Fruit fly (Drosophila melanogaster) whole organism, wandering third instar larva: Measurements from ENCODE around the gene CG13398.
A peak's percentile ranks its signal among the peaks of the same experiment; 100 is the strongest.

ENCODE experiments used
- Abd-B ChIP-seq: fragments of >200 bp; optimal IDR thresholded peaks from 2 replicates; lab custom pipeline; 2017; ENCODE audit warnings: missing biosample characterization, missing genetic modification characterization
- CG32264 ChIP-seq: fragments of 200-800 bp; sonication (Bioruptor generic); optimal IDR thresholded peaks from 2 replicates; lab custom pipeline; 2016; ENCODE audit warnings: missing biosample characterization, missing genetic modification characterization
- CG9705 ChIP-seq: fragments of 200-800 bp; sonication (Bioruptor generic); optimal IDR thresholded peaks from 2 replicates; lab custom pipeline; 2018; ENCODE audit warnings: missing biosample characterization, mild to moderate bottlenecking, missing genetic modification characterization
- CrebA ChIP-seq: fragments of 200-800 bp; sonication (Bioruptor generic); optimal IDR thresholded peaks from 2 replicates; lab custom pipeline; 2016; ENCODE audit warnings: missing biosample characterization, mild to moderate bottlenecking, missing genetic modification characterization, borderline replicate concordance
- Dfd ChIP-seq: fragments of >200 bp; optimal IDR thresholded peaks from 2 replicates; lab custom pipeline; 2017; ENCODE audit warnings: missing biosample characterization, missing genetic modification characterization
- Dif ChIP-seq: fragments of 200-275, 200-300 bp; sonication (Bioruptor generic); optimal IDR thresholded peaks from 2 replicates; lab custom pipeline; 2018; ENCODE audit warnings: missing biosample characterization, missing genetic modification characterization; ENCODE audit not compliant: partially characterized antibody
- GATAd ChIP-seq: sonication (Bioruptor generic); optimal IDR thresholded peaks from 2 replicates; lab custom pipeline; 2016; ENCODE audit warnings: missing biosample characterization, missing genetic modification characterization
- HLH106 ChIP-seq: fragments of 200-800 bp; optimal IDR thresholded peaks from 3 replicates; lab custom pipeline; 2019; ENCODE audit warnings: missing biosample characterization, mild to moderate bottlenecking, missing genetic modification characterization, moderate library complexity
- Hnf4 ChIP-seq: fragments of 200-800 bp; sonication (Bioruptor generic); optimal IDR thresholded peaks from 2 replicates; lab custom pipeline; 2016; ENCODE audit warnings: missing biosample characterization, mild to moderate bottlenecking, missing genetic modification characterization
- Hr78 ChIP-seq: fragments of >200 bp; optimal IDR thresholded peaks from 2 replicates; lab custom pipeline; 2017; ENCODE audit warnings: missing biosample characterization, missing genetic modification characterization
- Hr83 ChIP-seq: fragments of 200-300 bp; sonication (Bioruptor generic); optimal IDR thresholded peaks from 2 replicates; lab custom pipeline; 2016; ENCODE audit warnings: missing biosample characterization, mild to moderate bottlenecking, missing genetic modification characterization, moderate library complexity; ENCODE audit not compliant: poor library complexity, severe bottlenecking
- Jra ChIP-seq: sonication (Bioruptor generic); optimal IDR thresholded peaks from 2 replicates; lab custom pipeline; 2016; ENCODE audit warnings: missing biosample characterization, missing genetic modification characterization
- Mio ChIP-seq: sonication (Bioruptor generic); optimal IDR thresholded peaks from 2 replicates; lab custom pipeline; 2016; ENCODE audit warnings: missing biosample characterization, missing genetic modification characterization
- Myc ChIP-seq: fragments of >200 bp; optimal IDR thresholded peaks from 2 replicates; lab custom pipeline; 2017
- N ChIP-seq: fragments of >200 bp; optimal IDR thresholded peaks from 2 replicates; lab custom pipeline; 2018; ENCODE audit warnings: missing biosample characterization, missing external identifiers, missing genetic modification characterization
- OdsH ChIP-seq: fragments of 200-800 bp; sonication (Bioruptor generic); optimal IDR thresholded peaks from 2 replicates; lab custom pipeline; 2016; ENCODE audit warnings: missing biosample characterization, mild to moderate bottlenecking, missing genetic modification characterization
- Rel ChIP-seq, 2 experiments: fragments of 200-800 bp; sonication (Bioruptor generic) in 1 of 2; optimal IDR thresholded peaks; 2 replicates in 1 of 2; 3 replicates in 1 of 2; lab custom pipeline; 2016 to 2019; ENCODE audit warnings: mild to moderate bottlenecking in 2 of 2, missing biosample characterization in 2 of 2, missing genetic modification characterization in 2 of 2, moderate library complexity in 1 of 2
- Sp1 ChIP-seq: fragments of 200-800 bp; sonication (Bioruptor generic); optimal IDR thresholded peaks from 3 replicates; lab custom pipeline; 2019; ENCODE audit warnings: missing biosample characterization, mild to moderate bottlenecking, missing genetic modification characterization, moderate library complexity
- Vsx2 ChIP-seq: fragments of 200-300, 225-300 bp; sonication (Bioruptor generic); optimal IDR thresholded peaks from 2 replicates; lab custom pipeline; 2018; ENCODE audit warnings: missing biosample characterization, missing genetic modification characterization; ENCODE audit not compliant: partially characterized antibody
- br ChIP-seq: fragments of 200-800 bp; sonication (Bioruptor generic); optimal IDR thresholded peaks from 2 replicates; lab custom pipeline; 2016; ENCODE audit warnings: missing biosample characterization, missing genetic modification characterization
- brk ChIP-seq: fragments of 200-800 bp; sonication (Bioruptor generic); optimal IDR thresholded peaks from 2 replicates; lab custom pipeline; 2016; ENCODE audit warnings: missing biosample characterization, mild to moderate bottlenecking, missing genetic modification characterization
- dl ChIP-seq, 2 experiments: fragments of 175-275, 200-275 bp in 1 of 2; fragments of 200-275 bp in 1 of 2; sonication (Bioruptor generic); optimal IDR thresholded peaks; lab custom pipeline; 2018; ENCODE audit warnings: mild to moderate bottlenecking in 2 of 2, missing biosample characterization in 2 of 2, missing genetic modification characterization in 2 of 2, moderate library complexity in 2 of 2; ENCODE audit not compliant: partially characterized antibody in 2 of 2, insufficient read depth in 1 of 2
- dmrt93B ChIP-seq: fragments of 200-800 bp; sonication (Bioruptor generic); optimal IDR thresholded peaks from 2 replicates; lab custom pipeline; 2018; ENCODE audit warnings: missing biosample characterization, mild to moderate bottlenecking, missing genetic modification characterization
- dsf ChIP-seq: sonication (Bioruptor generic); optimal IDR thresholded peaks from 2 replicates; lab custom pipeline; 2016; ENCODE audit warnings: missing biosample characterization, missing genetic modification characterization, borderline replicate concordance
- ey ChIP-seq: fragments of 200-800 bp; sonication (Bioruptor generic); optimal IDR thresholded peaks from 2 replicates; lab custom pipeline; 2016; ENCODE audit warnings: missing biosample characterization, missing genetic modification characterization
- foxo ChIP-seq, 2 experiments: fragments of 200-800 bp; sonication (Bioruptor generic); optimal IDR thresholded peaks; 2 replicates in 1 of 2; 3 replicates in 1 of 2; lab custom pipeline; 2016 to 2017; ENCODE audit warnings: missing biosample characterization in 2 of 2, missing genetic modification characterization in 2 of 2
- fru ChIP-seq: fragments of 200-800 bp; sonication (Bioruptor generic); optimal IDR thresholded peaks from 3 replicates; lab custom pipeline; 2016; ENCODE audit warnings: missing biosample characterization, mild to moderate bottlenecking, missing genetic modification characterization
- h ChIP-seq: fragments of 200-800 bp; sonication (Bioruptor generic); optimal IDR thresholded peaks from 3 replicates; lab custom pipeline; 2016; ENCODE audit warnings: missing biosample characterization, mild to moderate bottlenecking, missing genetic modification characterization
- jim ChIP-seq: fragments of 175-275, 200-325 bp; sonication (Bioruptor generic); optimal IDR thresholded peaks from 2 replicates; lab custom pipeline; 2016; ENCODE audit warnings: missing biosample characterization, mild to moderate bottlenecking, missing genetic modification characterization
- lola ChIP-seq: fragments of >200 bp; optimal IDR thresholded peaks from 2 replicates; lab custom pipeline; 2017; ENCODE audit warnings: missing biosample characterization, missing genetic modification characterization
- pan ChIP-seq: fragments of >200 bp; optimal IDR thresholded peaks from 2 replicates; lab custom pipeline; 2017
- psq ChIP-seq: fragments of 200-800 bp; sonication (Bioruptor generic); optimal IDR thresholded peaks from 3 replicates; lab custom pipeline; 2017; ENCODE audit warnings: missing biosample characterization, mild to moderate bottlenecking, missing genetic modification characterization, moderate library complexity
- rgr ChIP-seq: fragments of 200-800 bp; sonication (Bioruptor generic); optimal IDR thresholded peaks from 3 replicates; lab custom pipeline; 2016; ENCODE audit warnings: missing biosample characterization, mild to moderate bottlenecking, missing genetic modification characterization
- sage ChIP-seq: fragments of 200-800 bp; sonication (Bioruptor generic); optimal IDR thresholded peaks from 2 replicates; lab custom pipeline; 2016; ENCODE audit warnings: missing biosample characterization, mild to moderate bottlenecking, missing genetic modification characterization
- sv ChIP-seq: fragments of 200-800 bp; sonication (Bioruptor generic); optimal IDR thresholded peaks from 3 replicates; lab custom pipeline; 2016; ENCODE audit warnings: missing biosample characterization, missing genetic modification characterization
- tai ChIP-seq: sonication (Bioruptor generic); optimal IDR thresholded peaks from 2 replicates; lab custom pipeline; 2016; ENCODE audit warnings: missing biosample characterization, missing genetic modification characterization
- usp ChIP-seq: fragments of >200 bp; optimal IDR thresholded peaks from 2 replicates; lab custom pipeline; 2017; ENCODE audit warnings: missing biosample characterization, missing genetic modification characterization
- woc ChIP-seq: sonication (Bioruptor generic); optimal IDR thresholded peaks from 2 replicates; lab custom pipeline; 2016; ENCODE audit warnings: missing biosample characterization, mild to moderate bottlenecking, missing genetic modification characterization

CG13398 gene

DNA sequence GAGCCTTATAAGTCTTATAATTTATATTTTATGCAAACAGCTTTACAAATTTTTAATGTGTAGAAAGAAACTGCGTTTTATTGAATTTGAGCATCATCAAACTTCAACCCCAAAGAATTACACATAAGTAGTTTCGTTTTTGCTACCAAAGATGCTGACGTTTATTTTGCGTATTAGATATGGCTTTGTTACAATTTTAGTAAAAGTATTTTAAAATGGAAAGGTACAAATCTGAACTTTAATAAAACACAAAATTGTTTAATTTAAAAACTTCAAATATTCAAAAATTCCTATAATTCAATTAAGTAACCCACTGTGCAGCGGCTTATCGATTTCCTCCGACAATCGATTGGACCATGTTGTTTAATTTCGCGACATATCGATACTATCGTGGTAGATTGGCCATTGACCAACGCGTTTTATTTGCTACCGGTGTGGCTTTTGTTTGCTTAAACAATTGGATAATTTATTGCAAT is 49.1 kb upstream of the CG13398 start, which contains the start of gene prg:
prg (plus strand) TSS at position 382 of the 476 bp plus-strand sequence.
- TF ChIP-seq Dfd: no peak
- peak; percentile 8 for TF ChIP-seq CG32264
- TF ChIP-seq fru (GFP tag; lab: Kevin White, UChicago): peak; percentile 74
- TF ChIP-seq CrebA (GFP tag; lab: Kevin White, UChicago): no peak
- peak; percentile 82 for TF ChIP-seq tai (GFP tag; lab: Kevin White, UChicago)
- peak; percentile 78 for TF ChIP-seq h (GFP tag; lab: Kevin White, UChicago)
- TF ChIP-seq Abd-B (GFP tag; lab: Kevin White, UChicago): no peak
- TF ChIP-seq Sp1 (GFP tag; lab: Kevin White, UChicago): peak; percentile 66
- no peak for TF ChIP-seq Dif (GFP tag; lab: Kevin White, UChicago)
- peak; percentile 63 for TF ChIP-seq Jra (GFP tag; lab: Kevin White, UChicago)
- peak; percentile 64 for TF ChIP-seq sv (GFP tag; lab: Kevin White, UChicago)
- peak; percentile 40 for TF ChIP-seq Hr83 (GFP tag; lab: Kevin White, UChicago)
- TF ChIP-seq lola (GFP tag; lab: Kevin White, UChicago): no peak
- TF ChIP-seq brk (GFP tag; lab: Kevin White, UChicago): peak; percentile 51
- TF ChIP-seq sage (GFP tag; lab: Kevin White, UChicago): peak; percentile 32
- TF ChIP-seq pan: no peak
- peak; percentile 84 for TF ChIP-seq woc (GFP tag; lab: Kevin White, UChicago)
- TF ChIP-seq CG9705 (GFP tag; lab: Kevin White, UChicago): peak; percentile 44
- peak; percentile 55 for TF ChIP-seq Myc (lab: Kevin White, UChicago)
- peak; percentile 28 for TF ChIP-seq OdsH
- no peak for TF ChIP-seq Hr78 (GFP tag; lab: Kevin White, UChicago)
- no peak for TF ChIP-seq N
- TF ChIP-seq Mio: no peak
- TF ChIP-seq dl (GFP tag; optimal IDR thresholded peaks at IDR 0.05; lab: Kevin White, UChicago; ENCODE audit: insufficient read depth in 1 of 2, partially characterized antibody in 2 of 2): no peak
- peak; percentile 28 for TF ChIP-seq br (GFP tag; lab: Kevin White, UChicago)
- peak; percentile 45 for TF ChIP-seq ey (GFP tag; lab: Kevin White, UChicago)
- TF ChIP-seq foxo (GFP tag; optimal IDR thresholded peaks at IDR 0.05; lab: Kevin White, UChicago): peak; percentile 40 to 76
- TF ChIP-seq psq (GFP tag; lab: Kevin White, UChicago): peak; percentile 33
- TF ChIP-seq Rel (GFP tag; optimal IDR thresholded peaks at IDR 0.05; lab: Kevin White, UChicago): no peak
- TF ChIP-seq Rel (tag; optimal IDR thresholded peaks at IDR 0.05; lab: Kevin White, UChicago): no peak
- TF ChIP-seq Hnf4: peak; percentile 66
- TF ChIP-seq dmrt93B: no peak
- no peak for TF ChIP-seq GATAd
- no peak for TF ChIP-seq Vsx2 (GFP tag; lab: Kevin White, UChicago)
- TF ChIP-seq rgr: peak; percentile 62
- TF ChIP-seq dsf (GFP tag; lab: Kevin White, UChicago): peak; percentile 15
- TF ChIP-seq usp: no peak
- TF ChIP-seq jim (GFP tag; lab: Kevin White, UChicago): no peak
- peak; percentile 64 for TF ChIP-seq HLH106 (tag; lab: Kevin White, UChicago)

DNA sequence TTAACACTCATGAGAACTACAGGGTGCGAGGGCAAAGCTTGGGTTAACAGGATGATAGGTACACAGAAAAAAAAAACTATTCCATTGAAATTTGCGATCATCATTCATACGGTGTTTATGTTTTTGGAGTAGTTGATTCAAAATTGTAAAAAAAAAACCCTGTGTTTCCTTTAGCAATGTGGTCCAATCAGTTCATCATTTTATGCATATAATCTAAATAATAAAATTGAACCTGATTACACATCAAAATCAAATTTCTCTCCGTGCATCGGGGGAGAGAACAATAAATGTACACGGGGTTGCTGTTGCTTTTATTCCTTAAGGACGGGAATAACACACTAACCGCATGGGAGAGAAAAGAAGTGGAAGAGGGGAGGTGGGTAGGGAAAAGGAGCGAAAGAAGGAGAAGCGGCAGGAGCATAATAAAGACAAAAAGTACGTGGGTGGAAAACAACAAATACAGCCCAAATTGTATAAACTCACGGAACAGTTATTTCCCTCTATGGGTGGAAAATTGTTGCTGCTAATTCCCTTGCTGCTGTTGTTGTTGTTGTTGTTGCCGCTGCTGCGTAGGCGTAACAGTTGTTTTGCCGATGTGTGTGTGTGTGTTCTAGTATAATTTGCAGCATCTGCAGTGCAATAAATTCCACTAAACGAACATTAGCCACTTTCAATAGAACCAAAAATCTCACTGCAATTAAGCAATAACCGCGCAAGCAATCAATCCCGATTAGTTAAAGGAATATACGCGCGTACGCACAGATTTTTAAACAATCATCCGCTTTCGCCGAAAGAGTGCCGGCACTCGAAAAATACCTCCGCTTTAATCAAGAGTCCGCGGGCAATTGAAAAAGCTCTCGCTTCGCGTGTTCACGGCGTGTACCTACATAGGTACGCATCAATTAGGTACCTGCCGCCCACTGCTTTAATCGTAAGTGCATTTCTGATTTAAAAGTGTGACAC is 48.4 kb upstream of the CG13398 start, which contains the start of gene Agpat2:
Agpat2 (minus strand) TSS at position 851 of the 963 bp plus-strand sequence.
- TF ChIP-seq foxo (GFP tag; optimal IDR thresholded peaks at IDR 0.05; lab: Kevin White, UChicago) (peak in 1 of 2 experiments; percentile 83), dmrt93B (peak; percentile 52), Rel (GFP tag; optimal IDR thresholded peaks at IDR 0.05; lab: Kevin White, UChicago) (no peak), Rel (tag; optimal IDR thresholded peaks at IDR 0.05; lab: Kevin White, UChicago) (no peak), sage (GFP tag; lab: Kevin White, UChicago) (peak; percentile 69), rgr (peak; percentile 76), br (GFP tag; lab: Kevin White, UChicago) (peak; percentile 77), lola (GFP tag; lab: Kevin White, UChicago) (no peak), CG32264 (peak; percentile 53), ey (GFP tag; lab: Kevin White, UChicago) (peak; percentile 80), Hnf4 (peak; percentile 56), tai (GFP tag; lab: Kevin White, UChicago) (peak; percentile 71), GATAd (no peak), Mio (no peak), OdsH (peak; percentile 79), Abd-B (GFP tag; lab: Kevin White, UChicago) (no peak), fru (GFP tag; lab: Kevin White, UChicago) (peak; percentile 82), usp (no peak), dl (GFP tag; optimal IDR thresholded peaks at IDR 0.05; lab: Kevin White, UChicago; ENCODE audit: insufficient read depth in 1 of 2, partially characterized antibody in 2 of 2) (no peak), jim (GFP tag; lab: Kevin White, UChicago) (no peak), Hr83 (GFP tag; lab: Kevin White, UChicago) (no peak), Myc (lab: Kevin White, UChicago) (no peak), pan (no peak), Dfd (no peak), Jra (GFP tag; lab: Kevin White, UChicago) (no peak), dsf (GFP tag; lab: Kevin White, UChicago) (no peak), woc (GFP tag; lab: Kevin White, UChicago) (peak; percentile 70), Dif (GFP tag; lab: Kevin White, UChicago) (no peak), sv (GFP tag; lab: Kevin White, UChicago) (peak; percentile 71), N (no peak), Vsx2 (GFP tag; lab: Kevin White, UChicago) (no peak), CG9705 (GFP tag; lab: Kevin White, UChicago) (peak; percentile 1), brk (GFP tag; lab: Kevin White, UChicago) (peak; percentile 58), psq (GFP tag; lab: Kevin White, UChicago) (peak; percentile 72), Sp1 (GFP tag; lab: Kevin White, UChicago) (peak; percentile 72), Hr78 (GFP tag; lab: Kevin White, UChicago) (no peak), CrebA (GFP tag; lab: Kevin White, UChicago) (no peak)
